Fruit fly (Drosophila melanogaster): ENCODE results near the gene Ets65A.

Ets65A gene

dm6 chr3L:6110673-6111449, 13.4 kb downstream of the Ets65A start:
- TF ChIP-seq Adf1 (GFP tag; IDR thresholded peaks at IDR 0.05) (peak; percentile 64), CG1792 (GFP tag; optimal IDR thresholded peaks at IDR 0.05) (no peak), seq (GFP tag; IDR thresholded peaks at IDR 0.05) (peak; percentile 65; the same call in 1 of the 2 replicates), E2f1 (GFP tag; IDR thresholded peaks at IDR 0.05) (no peak), Nf-YB (GFP tag; optimal IDR thresholded peaks at IDR 0.05) (peak; percentile 95), Rx (GFP tag; IDR thresholded peaks at IDR 0.05) (no peak), CG15696 (tag; optimal IDR thresholded peaks at IDR 0.05) (no peak), Drgx (GFP tag; IDR thresholded peaks at IDR 0.05) (no peak), Ets65A (GFP tag) (peak; percentile 87), dpn (GFP tag; optimal IDR thresholded peaks at IDR 0.05) (no peak), onecut (GFP tag; IDR thresholded peaks at IDR 0.05) (no peak), CG8290 (GFP tag; optimal IDR thresholded peaks at IDR 0.05) (no peak), CG8290 (tag; optimal IDR thresholded peaks at IDR 0.05) (no peak), cato (GFP tag; optimal IDR thresholded peaks at IDR 0.05; ENCODE audit: borderline replicate concordance) (no peak), disco-r (GFP tag; optimal IDR thresholded peaks at IDR 0.05) (no peak), CG18011 (GFP tag; optimal IDR thresholded peaks at IDR 0.05) (no peak), CG17612 (GFP tag; IDR thresholded peaks at IDR 0.05) (no peak), CG10321 (GFP tag; IDR thresholded peaks at IDR 0.05) (peak; percentile 43; the same call in 1 of the 2 replicates), schlank (tag; optimal IDR thresholded peaks at IDR 0.05) (no peak), hth (optimal IDR thresholded peaks at IDR 0.05) (no peak), Nf-YC (tag; optimal IDR thresholded peaks at IDR 0.05) (peak; percentile 96), CG1832 (GFP tag; optimal IDR thresholded peaks at IDR 0.05) (peak; percentile 49), Trl (optimal IDR thresholded peaks at IDR 0.05) (no peak), Trl (GFP tag; optimal IDR thresholded peaks at IDR 0.05) (no peak), her (GFP tag; optimal IDR thresholded peaks at IDR 0.05) (no peak), CG32767 (GFP tag; IDR thresholded peaks at IDR 0.05) (peak; percentile 40; the same call in 1 of the 2 replicates)

- TF ChIP-seq pnt (GFP tag; optimal IDR thresholded peaks at IDR 0.05) (no peak), CG7372 (GFP tag; IDR thresholded peaks at IDR 0.05) (0 out of 2 replicates have a peak, but pooled peaks have one; percentile 30), Ets65A (GFP tag) (peak; percentile 92)
Observed at dm6 chr3L:6111458-6111857, 14.0 kb downstream of the Ets65A start.

- TF ChIP-seq Ets65A (GFP tag) (peak; percentile 91), sens (GFP tag) (peak; percentile 24), cg (GFP tag; optimal IDR thresholded peaks at IDR 0.05) (peak; percentile 5), CG1529 (GFP tag; optimal IDR thresholded peaks at IDR 0.05) (no peak)
Observed at dm6 chr3L:6115505-6115904, 18.1 kb downstream of the Ets65A start.

- TF ChIP-seq HLHmδ (GFP tag; optimal IDR thresholded peaks at IDR 0.05) (no peak), Hmx (GFP tag; optimal IDR thresholded peaks at IDR 0.05) (no peak), CG12299 (tag; optimal IDR thresholded peaks at IDR 0.05) (no peak), CG12769 (tag; optimal IDR thresholded peaks at IDR 0.05) (no peak), vvl (GFP tag; IDR thresholded peaks at IDR 0.05) (peak; percentile 56; the same call in 1 of the 2 replicates), cg (GFP tag; optimal IDR thresholded peaks at IDR 0.05) (no peak), da (GFP tag; optimal IDR thresholded peaks at IDR 0.05) (no peak), crol (GFP tag; IDR thresholded peaks at IDR 0.05) (peak; percentile 64), peb (GFP tag; IDR thresholded peaks at IDR 0.05) (no peak), Nf-YC (tag; optimal IDR thresholded peaks at IDR 0.05) (peak; percentile 82), Nf-YB (GFP tag; optimal IDR thresholded peaks at IDR 0.05) (peak; percentile 69), CG14441 (GFP tag; IDR thresholded peaks at IDR 0.05) (no peak), ewg (GFP tag; optimal IDR thresholded peaks at IDR 0.05) (peak; percentile 35), E2f1 (GFP tag; IDR thresholded peaks at IDR 0.05) (no peak), CHES-1-like (GFP tag; optimal IDR thresholded peaks at IDR 0.05) (no peak), CG17802 (tag; optimal IDR thresholded peaks at IDR 0.05) (no peak), Ravus (GFP tag; IDR thresholded peaks at IDR 0.05) (no peak), Ets65A (GFP tag) (peak; percentile 71), fd64A (GFP tag; optimal IDR thresholded peaks at IDR 0.05) (no peak), repo (GFP tag; optimal IDR thresholded peaks at IDR 0.05) (no peak), CG1529 (GFP tag; optimal IDR thresholded peaks at IDR 0.05) (no peak), onecut (GFP tag; IDR thresholded peaks at IDR 0.05) (peak; percentile 83), CG30403 (GFP tag; optimal IDR thresholded peaks at IDR 0.05) (no peak)
Observed at dm6 chr3L:6116881-6117280, 19.5 kb downstream of the Ets65A start.
